Fruit fly (Drosophila melanogaster) S2 (cell line): ENCODE measurements around the gene Cpr65Ea.

ENCODE experiments used
- CG8478 ChIP-seq: fragments of >200 bp; optimal IDR thresholded peaks from 2 replicates; lab custom pipeline; 2018
- CTCF ChIP-seq, 2 experiments: fragments of >200 bp; optimal IDR thresholded peaks; 2 replicates each; lab custom pipeline; 2018

Gene Cpr65Ea

DNA sequence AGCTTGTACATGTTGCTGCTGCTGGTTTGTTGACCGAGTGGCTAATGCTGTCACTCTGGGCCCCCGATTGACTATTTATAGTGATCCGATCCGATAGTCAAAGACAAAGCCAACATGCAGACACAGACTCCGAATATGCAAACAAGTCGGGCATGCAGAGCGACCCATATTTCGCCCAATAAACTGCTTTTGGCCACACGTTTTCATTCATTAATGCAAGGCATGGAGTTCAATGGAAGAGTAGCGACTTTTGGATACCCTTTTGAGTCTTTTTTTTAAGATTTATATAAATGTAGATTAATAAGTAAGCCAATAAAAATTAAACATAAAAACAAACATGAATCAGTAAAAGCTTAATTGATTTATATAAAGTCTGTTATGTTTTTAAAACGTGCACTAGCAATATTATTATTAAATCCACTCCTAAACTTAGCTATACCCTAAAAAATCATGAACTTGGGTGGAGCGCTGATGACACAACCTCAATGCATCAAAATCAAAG is at the start of gene Cpr65Ea:
Cpr65Ea (minus strand) TSS at position 51 of the 502 bp plus-strand sequence.
- TF ChIP-seq CTCF (optimal IDR thresholded peaks at IDR 0.05; lab: Kevin White, UChicago) (no peak), CG8478 (lab: Kevin White, UChicago) (no peak)

DNA sequence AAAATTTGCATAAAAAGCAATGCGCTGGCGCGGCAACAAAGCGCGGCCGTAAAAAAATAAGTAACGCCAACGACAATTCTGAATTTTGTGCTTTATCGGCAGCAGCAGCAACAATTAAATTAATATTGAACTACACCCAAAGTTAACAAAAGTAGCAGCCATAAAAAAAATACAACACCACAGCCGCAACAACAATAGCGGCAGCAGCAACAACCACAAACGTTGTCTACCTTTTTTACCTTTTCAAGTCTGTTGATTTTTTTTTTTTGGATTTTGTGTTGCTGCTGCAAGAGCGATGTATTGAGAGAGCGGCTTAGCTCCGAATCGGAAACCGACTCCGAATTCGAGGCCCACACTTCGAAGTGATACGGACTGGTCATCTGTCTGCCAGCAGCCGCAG is 48.4 kb upstream of the Cpr65Ea start:
- TF ChIP-seq CTCF (optimal IDR thresholded peaks at IDR 0.05; lab: Kevin White, UChicago) (no peak), CG8478 (lab: Kevin White, UChicago) (no peak)

DNA sequence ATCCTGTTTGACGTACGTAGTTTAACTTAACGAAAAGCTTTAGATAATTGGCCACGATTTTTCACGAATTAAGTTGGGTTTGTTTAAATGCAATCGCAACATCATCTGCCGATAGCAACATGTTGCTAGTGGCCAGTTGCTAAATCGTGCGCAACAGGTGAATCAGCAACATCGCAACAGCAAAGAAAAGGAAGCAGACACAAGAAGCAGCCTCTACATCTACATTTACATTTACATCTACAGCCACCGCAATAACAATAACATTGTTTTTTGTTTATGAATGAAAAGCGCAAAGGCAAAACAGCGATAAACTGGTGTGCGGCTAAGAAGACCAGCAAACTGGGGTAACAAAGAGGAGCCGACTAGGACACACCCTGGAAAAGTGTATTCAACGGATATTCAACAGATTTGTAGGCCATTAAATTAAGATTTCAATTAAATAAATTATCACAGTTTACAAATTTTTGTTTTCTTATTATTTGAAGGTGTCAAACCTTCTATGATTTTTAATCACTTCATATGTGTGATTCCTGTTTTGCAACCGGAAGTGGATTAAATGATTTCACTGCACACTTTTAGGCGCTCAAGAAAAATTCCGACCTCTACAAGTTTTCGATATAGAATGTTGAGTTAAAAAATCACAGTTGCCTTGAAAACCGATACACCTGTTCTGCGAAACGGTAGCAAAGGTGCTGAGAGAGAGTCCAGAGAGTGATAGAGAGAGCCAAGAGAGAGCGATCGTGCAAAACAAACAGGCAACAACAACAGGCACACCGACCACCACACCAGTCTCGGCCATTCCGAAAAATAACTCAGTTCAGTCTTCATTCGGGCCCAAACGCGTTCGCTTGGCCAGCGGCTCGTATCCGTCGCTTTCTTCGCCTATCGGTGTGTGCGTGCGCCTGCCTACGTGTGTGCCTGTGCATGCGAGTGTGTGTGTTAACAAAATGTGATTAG is 47.6 kb upstream of the Cpr65Ea start, which contains the start of gene melt:
melt (plus strand) TSS at position 818 of the 957 bp plus-strand sequence.
- no peak for TF ChIP-seq CTCF (optimal IDR thresholded peaks at IDR 0.05; lab: Kevin White, UChicago)
- TF ChIP-seq CG8478 (lab: Kevin White, UChicago): no peak

DNA sequence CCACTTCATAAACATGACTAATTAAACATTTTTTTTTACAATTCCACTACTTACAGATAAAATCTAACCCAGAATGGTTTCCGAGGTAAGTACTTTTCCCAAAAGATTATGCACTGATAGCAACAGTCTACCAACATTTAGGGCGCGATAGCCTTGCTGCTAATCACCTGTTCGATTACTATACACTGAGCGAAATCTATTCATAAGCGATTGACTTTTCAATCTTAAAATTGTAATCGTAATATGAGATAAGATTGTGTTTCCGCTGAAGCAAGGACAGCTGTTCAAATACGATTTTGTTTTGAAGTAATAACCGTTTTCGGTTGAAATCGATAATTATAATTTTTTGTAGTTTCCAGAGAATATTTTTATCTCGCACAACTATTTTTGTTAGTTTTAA is 46.2 kb upstream of the Cpr65Ea start:
- TF ChIP-seq CTCF (optimal IDR thresholded peaks at IDR 0.05; lab: Kevin White, UChicago): no peak

DNA sequence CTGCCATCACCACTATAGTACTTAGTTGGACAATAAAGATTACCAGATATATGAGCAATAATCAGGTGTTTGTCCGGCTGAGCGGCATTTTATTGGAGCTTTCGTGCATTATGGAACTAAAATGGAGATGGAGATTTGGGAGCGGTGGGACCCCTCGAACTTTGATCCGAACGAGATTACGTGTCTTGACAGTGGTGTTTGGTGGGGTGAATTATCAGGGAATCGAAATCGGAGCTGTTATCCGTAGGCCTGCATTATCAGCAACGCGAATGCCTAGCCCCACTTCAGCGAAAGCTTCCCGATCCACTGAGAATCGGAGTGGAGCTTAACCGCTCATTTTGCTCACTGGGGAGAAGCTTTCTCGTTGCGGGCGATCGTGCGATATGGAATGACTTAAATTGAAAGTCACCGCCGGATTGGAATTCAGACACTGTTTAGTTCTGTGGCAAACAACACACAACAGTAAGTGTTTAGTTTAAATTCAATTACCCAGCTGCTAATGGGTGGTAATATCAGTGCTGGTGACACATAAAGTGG is 45.1 kb upstream of the Cpr65Ea start, which contains the start of gene Acbp2:
Acbp2 (plus strand) TSS at position 417 of the 537 bp plus-strand sequence.
- TF ChIP-seq CG8478 (lab: Kevin White, UChicago) (no peak), CTCF (optimal IDR thresholded peaks at IDR 0.05; lab: Kevin White, UChicago) (no peak)

DNA sequence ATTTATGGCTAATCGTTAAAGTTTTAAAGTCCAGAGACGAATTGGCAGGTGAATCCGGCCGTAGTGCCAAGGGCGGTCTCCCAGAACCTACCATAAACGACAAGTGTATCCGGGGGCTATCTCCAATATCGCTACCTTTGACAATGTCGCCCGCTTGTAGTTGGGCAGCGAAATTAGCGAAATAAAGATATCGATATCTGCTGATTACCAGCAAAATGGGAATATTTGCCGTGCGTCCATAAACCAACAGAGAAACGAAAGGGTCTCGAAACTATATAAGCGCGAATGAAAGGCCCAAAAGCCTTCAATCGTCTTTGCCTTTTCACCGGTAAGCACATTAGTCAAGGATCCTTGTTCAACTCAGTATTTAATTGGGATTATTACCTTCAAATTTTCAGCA is 44.2 kb upstream of the Cpr65Ea start, which contains the start of gene Acbp3:
Acbp3 (plus strand) TSS at position 301 of the 400 bp plus-strand sequence.
- TF ChIP-seq CG8478 (lab: Kevin White, UChicago): no peak
- TF ChIP-seq CTCF (optimal IDR thresholded peaks at IDR 0.05; lab: Kevin White, UChicago): no peak

DNA sequence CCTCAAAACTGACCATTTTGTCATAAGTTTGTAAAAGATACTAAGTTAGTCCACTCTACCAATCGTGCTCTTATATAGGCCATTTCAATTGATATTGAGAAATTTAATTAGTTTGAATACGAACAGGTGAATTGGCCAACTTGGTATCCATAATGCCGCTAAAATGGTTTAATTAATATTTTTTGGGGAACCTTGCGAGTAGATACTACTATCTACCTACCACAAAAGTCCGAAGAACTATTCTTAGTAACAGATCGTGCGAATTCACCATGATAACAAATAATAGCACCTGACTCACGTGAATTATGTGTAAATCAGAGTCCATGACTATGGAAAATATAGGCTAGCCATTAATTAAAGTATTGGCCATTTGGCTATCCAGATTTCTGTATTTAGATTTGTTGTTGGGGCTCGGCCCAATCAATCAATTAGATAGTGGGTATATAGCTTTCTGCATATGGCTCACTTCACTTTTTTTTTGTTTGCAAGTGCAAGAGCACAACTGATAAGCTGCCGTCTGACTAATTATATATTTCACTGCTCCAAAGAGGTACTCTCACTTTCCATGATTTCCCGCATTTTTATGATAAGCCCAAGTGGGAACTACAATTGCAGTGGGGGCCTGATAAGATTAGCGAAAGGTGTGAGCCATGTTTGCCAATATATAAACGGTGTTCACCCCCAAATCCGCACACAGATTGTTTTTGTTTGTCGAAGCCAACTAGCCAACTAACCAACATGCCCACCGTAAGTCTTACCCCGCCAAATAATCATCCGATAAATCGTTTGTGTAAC is 42.0 kb upstream of the Cpr65Ea start, which contains the start of the genes Acbp4 and Acbp6:
Acbp4 (minus strand) TSS at position 51 of the 795 bp plus-strand sequence.
Acbp6 (plus strand) TSS at position 690 of the 795 bp plus-strand sequence.
- no peak for TF ChIP-seq CG8478 (lab: Kevin White, UChicago)
- no peak for TF ChIP-seq CTCF (optimal IDR thresholded peaks at IDR 0.05; lab: Kevin White, UChicago)

DNA sequence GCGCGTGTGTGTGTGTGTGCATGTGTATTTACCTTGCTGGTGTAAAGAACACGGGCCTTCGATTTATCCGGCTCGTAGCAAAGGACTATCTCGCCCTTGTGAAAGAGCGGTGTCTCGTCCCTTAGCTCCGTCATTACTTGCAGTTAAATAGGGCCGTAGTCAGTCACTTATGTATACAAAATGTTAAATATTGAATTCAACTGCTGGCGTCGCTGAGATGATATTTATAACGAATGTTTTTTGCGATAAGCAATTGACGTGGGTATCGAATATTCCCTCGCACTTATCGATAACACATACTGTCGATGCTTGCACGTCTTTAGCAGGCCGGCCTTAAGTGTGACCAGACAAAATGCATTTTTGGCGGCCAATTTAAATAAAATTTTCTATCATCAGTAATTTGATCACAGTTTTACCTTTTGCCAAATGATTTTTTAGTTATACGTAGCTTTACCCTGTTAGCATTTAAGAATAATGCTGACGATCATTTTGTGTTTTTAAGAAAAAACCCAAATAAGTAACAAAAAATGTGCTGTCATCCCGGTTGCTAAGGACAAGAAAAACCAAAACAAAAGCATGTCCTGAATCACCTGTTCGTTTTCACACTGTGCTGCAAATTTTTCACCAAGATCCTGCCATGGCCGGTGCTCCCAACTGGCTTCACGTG is 39.0 kb upstream of the Cpr65Ea start, which contains the start of the genes msl-3 and BBS1:
msl-3 (minus strand) TSS at position 245 of the 667 bp plus-strand sequence.
BBS1 (plus strand) TSS at position 617 of the 667 bp plus-strand sequence.
- TF ChIP-seq CTCF (optimal IDR thresholded peaks at IDR 0.05; lab: Kevin White, UChicago) (no peak), CG8478 (lab: Kevin White, UChicago) (no peak)

DNA sequence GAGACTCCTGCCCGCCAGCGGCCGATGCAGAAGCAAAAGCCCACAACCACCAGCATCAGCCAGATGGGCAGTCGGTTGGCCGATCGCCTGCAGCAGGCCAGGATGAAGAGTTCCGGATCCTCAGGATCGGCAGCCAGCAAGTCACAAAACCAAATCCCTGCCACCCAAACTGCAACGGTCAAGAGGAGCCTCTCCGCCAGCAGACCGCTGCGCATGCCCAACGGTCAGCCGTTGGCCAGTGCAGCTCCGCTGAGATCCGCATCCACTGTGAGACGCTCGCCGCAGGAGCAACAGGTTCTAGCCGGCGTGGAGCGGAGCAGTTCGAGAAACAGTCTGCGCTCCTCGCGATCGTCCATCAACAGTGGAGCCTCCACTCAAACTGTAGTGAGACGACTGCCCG is 35.7 kb upstream of the Cpr65Ea start:
- TF ChIP-seq CG8478 (lab: Kevin White, UChicago) (no peak), CTCF (optimal IDR thresholded peaks at IDR 0.05; lab: Kevin White, UChicago) (no peak)

DNA sequence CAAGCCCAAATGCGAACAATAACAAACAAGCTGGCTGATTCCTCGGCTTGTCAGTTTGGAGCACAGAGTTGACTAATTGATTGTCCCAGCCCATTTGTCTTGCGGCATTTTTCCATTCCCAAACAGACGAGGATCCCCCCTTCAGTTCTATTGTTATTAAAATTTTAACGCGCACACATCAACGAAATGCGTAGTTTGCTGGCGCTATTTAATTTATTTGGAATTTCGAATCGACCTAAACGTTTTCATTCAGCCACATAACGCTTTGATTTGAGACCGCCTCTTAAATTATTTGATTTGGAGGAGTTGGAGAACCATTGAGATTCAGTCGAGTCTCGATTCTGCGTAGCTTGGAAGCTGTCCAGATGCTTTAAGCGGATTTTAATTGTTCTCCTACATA is 29.5 kb upstream of the Cpr65Ea start:
- TF ChIP-seq CTCF (optimal IDR thresholded peaks at IDR 0.05; lab: Kevin White, UChicago) (no peak), CG8478 (lab: Kevin White, UChicago) (no peak)

DNA sequence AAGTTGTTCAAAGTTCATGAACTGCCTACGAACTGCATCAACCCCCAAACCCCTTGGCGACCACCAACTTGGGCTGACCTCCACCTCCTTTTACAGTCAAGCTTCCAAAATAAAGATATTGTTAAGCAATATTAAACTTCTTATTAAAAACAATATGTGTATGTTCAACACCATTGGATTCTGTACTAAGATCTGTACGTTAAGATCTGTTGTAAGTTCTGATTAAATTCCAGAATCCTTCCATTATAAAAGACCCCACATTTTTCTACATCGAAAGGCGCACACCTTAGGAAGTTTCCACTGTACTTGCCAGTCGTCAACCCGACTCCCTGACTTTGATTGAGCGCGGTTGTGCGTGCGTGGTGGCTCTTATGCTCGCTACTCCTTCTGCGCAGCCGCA is 26.6 kb upstream of the Cpr65Ea start:
- no peak for TF ChIP-seq CG8478 (lab: Kevin White, UChicago)
- no peak for TF ChIP-seq CTCF (optimal IDR thresholded peaks at IDR 0.05; lab: Kevin White, UChicago)

DNA sequence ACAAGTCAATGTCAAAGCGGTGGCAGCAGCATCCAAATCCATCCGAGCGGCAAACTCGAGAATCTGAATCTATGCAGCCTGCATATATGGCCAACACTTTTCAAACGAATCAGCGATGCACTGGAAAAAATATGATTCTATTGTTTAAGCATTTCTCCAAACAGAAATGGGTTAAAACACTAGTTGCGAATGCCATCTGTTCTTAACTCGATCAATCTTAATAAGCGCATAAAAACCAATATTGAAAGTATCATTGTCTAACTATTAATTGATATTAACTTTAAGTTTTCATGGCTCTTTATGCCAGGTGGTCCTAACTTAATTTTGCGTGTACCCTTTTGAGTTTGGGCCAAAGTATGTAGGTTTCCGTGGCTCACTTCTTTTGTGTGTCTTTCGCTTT is 19.3 kb upstream of the Cpr65Ea start:
- TF ChIP-seq CG8478 (lab: Kevin White, UChicago) (no peak), CTCF (optimal IDR thresholded peaks at IDR 0.05; lab: Kevin White, UChicago) (no peak)

DNA sequence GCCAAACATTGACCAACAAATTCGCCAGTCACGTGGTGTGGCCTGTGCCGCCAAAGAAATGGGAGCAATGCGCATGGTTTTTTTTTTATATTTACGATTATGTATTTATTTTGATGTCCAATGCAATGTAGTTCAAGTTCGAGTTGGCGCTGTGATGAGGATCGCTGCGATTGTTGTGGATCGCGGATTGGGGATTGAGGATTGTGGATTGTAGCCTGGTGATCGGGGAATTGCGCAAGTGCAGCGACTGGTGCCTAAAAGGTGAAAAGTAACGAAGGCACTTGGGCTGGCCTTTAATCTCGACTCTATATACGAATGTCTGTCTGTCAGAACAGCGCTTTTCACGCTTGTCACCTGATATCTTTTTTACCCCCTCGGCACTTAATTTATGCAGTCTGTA is 18.1 kb upstream of the Cpr65Ea start:
- TF ChIP-seq CTCF (optimal IDR thresholded peaks at IDR 0.05; lab: Kevin White, UChicago) (no peak), CG8478 (lab: Kevin White, UChicago) (no peak)
